Fruit fly (Drosophila melanogaster): ENCODE measurements around the gene Syx13.

Syx13 gene

dm6 chr3L:13044335-13044814 lies at the start of gene Syx13:
TSS of gene Syx13 (plus strand) at chr3L:13044434.
- TF ChIP-seq usp (GFP tag; optimal IDR thresholded peaks at IDR 0.05) (no peak), psq (optimal IDR thresholded peaks at IDR 0.05) (no peak)

- TF ChIP-seq psq (optimal IDR thresholded peaks at IDR 0.05), result no peak
- TF ChIP-seq usp (GFP tag; optimal IDR thresholded peaks at IDR 0.05), result no peak
- no peak for TF ChIP-seq CG8478 (optimal IDR thresholded peaks at IDR 0.05)
Observed at dm6 chr3L:12994835-12995234, 49.4 kb upstream of the Syx13 start, which contains the start of gene CG11262. TSS of gene CG11262 (plus strand) at chr3L:12995135.

dm6 chr3L:13006490-13006889 lies 37.7 kb upstream of the Syx13 start, which contains the start of gene CG11263:
TSS of gene CG11263 (plus strand) at chr3L:13006817.
- no peak for TF ChIP-seq CG8478 (optimal IDR thresholded peaks at IDR 0.05)
- TF ChIP-seq psq (optimal IDR thresholded peaks at IDR 0.05), result no peak
- no peak for TF ChIP-seq EcR (GFP tag; optimal IDR thresholded peaks at IDR 0.05)
- TF ChIP-seq Dll (optimal IDR thresholded peaks at IDR 0.05), result no peak
- TF ChIP-seq usp (GFP tag; optimal IDR thresholded peaks at IDR 0.05), result no peak
- TF ChIP-seq pan (optimal IDR thresholded peaks at IDR 0.05), result no peak

- TF ChIP-seq Dll (optimal IDR thresholded peaks at IDR 0.05), result no peak
- no peak for TF ChIP-seq psq (optimal IDR thresholded peaks at IDR 0.05)
- TF ChIP-seq pan (optimal IDR thresholded peaks at IDR 0.05), result no peak
- TF ChIP-seq usp (GFP tag; optimal IDR thresholded peaks at IDR 0.05), result no peak
- TF ChIP-seq CG8478 (optimal IDR thresholded peaks at IDR 0.05), result no peak
- TF ChIP-seq EcR (GFP tag; optimal IDR thresholded peaks at IDR 0.05), result no peak
Observed at dm6 chr3L:13007946-13008462, 36.2 kb upstream of the Syx13 start.

dm6 chr3L:13011511-13011910 lies 32.7 kb upstream of the Syx13 start, which contains the start of gene Cul6:
TSS of gene Cul6 (minus strand) at chr3L:13011685.
- TF ChIP-seq usp (GFP tag; optimal IDR thresholded peaks at IDR 0.05), result no peak
- TF ChIP-seq psq (optimal IDR thresholded peaks at IDR 0.05), result no peak
- no peak for TF ChIP-seq Dll (optimal IDR thresholded peaks at IDR 0.05)
- TF ChIP-seq EcR (GFP tag; optimal IDR thresholded peaks at IDR 0.05), result no peak

dm6 chr3L:13014693-13015092 lies 29.5 kb upstream of the Syx13 start:
- no peak for TF ChIP-seq psq (optimal IDR thresholded peaks at IDR 0.05)
- no peak for TF ChIP-seq EcR (GFP tag; optimal IDR thresholded peaks at IDR 0.05)

DNA sequence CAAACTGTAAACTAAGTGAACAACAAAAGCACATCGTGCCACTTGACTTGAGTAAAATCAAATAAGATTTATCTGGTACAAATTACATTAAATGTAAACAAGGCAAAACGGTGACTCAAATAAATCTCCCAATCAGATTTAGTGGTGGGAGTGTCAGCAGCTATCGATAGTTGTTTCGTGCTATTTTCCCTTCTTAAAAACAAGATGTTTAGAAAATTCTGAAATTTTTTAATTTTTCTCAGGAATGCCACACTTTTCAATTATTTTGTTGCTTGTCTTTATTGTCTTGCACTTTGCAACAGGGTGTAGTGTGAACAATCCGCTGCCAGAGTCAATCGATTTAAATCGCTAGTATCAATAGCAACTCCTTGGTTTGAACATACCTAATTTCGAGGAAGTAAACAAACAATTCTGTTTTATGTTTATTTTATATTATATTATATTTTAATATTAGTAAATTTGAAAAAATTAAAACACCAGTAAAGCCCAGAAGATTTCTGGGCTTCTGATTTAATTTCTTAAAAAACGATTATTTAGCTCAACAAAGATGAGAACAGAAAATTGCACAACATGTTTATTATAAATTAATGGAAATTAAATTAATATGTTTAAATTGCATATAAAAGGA lies 28.9 kb upstream of the Syx13 start, which contains the start of gene MICAL-like:
Gene MICAL-like, minus strand, starts transcription at position 138 of the 628 bp plus-strand sequence.
- no peak for TF ChIP-seq EcR (GFP tag; optimal IDR thresholded peaks at IDR 0.05)

DNA sequence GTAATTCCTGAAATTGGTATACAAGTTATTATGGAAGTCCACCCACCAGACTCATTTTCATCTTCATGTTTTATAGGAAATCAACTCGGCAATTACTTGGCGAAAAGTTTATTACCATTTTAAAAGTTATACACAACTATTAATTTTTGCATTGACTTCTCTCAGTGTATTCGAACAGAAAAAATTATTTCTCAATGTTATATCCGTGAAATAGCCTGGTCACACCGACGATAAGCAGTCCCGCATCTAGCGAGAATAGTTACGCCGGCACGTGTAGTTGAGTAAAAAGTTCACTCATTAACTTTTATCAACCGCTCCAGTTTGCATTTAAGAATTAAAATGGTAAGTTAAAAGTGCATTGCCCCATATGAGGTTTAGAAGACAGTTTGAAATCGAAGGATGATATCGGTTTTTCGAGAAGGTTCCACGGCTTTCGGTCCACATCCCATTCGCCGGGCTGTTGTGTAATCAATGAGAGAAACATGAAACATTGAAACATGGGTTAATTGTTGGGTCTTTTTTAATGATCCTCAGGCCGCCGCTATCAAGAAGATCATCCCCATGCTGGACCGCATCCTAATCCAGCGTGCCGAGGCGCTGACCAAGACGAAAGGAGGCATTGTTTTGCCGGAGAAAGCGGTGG lies 28.3 kb upstream of the Syx13 start, which contains the start of gene CG11267:
Gene CG11267, plus strand, starts transcription at position 228 of the 643 bp plus-strand sequence.
- TF ChIP-seq psq (optimal IDR thresholded peaks at IDR 0.05) (no peak), Dll (optimal IDR thresholded peaks at IDR 0.05) (no peak), pan (optimal IDR thresholded peaks at IDR 0.05) (no peak), CG8478 (optimal IDR thresholded peaks at IDR 0.05) (no peak), usp (GFP tag; optimal IDR thresholded peaks at IDR 0.05) (no peak), EcR (GFP tag; optimal IDR thresholded peaks at IDR 0.05) (no peak)

- no peak for TF ChIP-seq pan (optimal IDR thresholded peaks at IDR 0.05)
- TF ChIP-seq CG8478 (optimal IDR thresholded peaks at IDR 0.05), result no peak
- no peak for TF ChIP-seq EcR (GFP tag; optimal IDR thresholded peaks at IDR 0.05)
- no peak for TF ChIP-seq psq (optimal IDR thresholded peaks at IDR 0.05)
- no peak for TF ChIP-seq Dll (optimal IDR thresholded peaks at IDR 0.05)
- no peak for TF ChIP-seq usp (GFP tag; optimal IDR thresholded peaks at IDR 0.05)
Observed at dm6 chr3L:13017803-13018324, 26.4 kb upstream of the Syx13 start, which contains the start of the genes mRpL20 and Icmt. TSS of gene mRpL20 (minus strand) at chr3L:13017867. TSS of gene Icmt (plus strand) at chr3L:13018266.

dm6 chr3L:13019249-13019956 lies 24.8 kb upstream of the Syx13 start:
- TF ChIP-seq psq (optimal IDR thresholded peaks at IDR 0.05), result no peak
- no peak for TF ChIP-seq CG8478 (optimal IDR thresholded peaks at IDR 0.05)
- TF ChIP-seq Dll (optimal IDR thresholded peaks at IDR 0.05), result no peak
- no peak for TF ChIP-seq pan (optimal IDR thresholded peaks at IDR 0.05)

dm6 chr3L:13021727-13022126 lies 22.5 kb upstream of the Syx13 start:
- TF ChIP-seq pan (optimal IDR thresholded peaks at IDR 0.05) (no peak), Dll (optimal IDR thresholded peaks at IDR 0.05) (no peak), usp (GFP tag; optimal IDR thresholded peaks at IDR 0.05) (no peak), CG8478 (optimal IDR thresholded peaks at IDR 0.05) (no peak), psq (optimal IDR thresholded peaks at IDR 0.05) (no peak), EcR (GFP tag; optimal IDR thresholded peaks at IDR 0.05) (no peak)
